Worm (Caenorhabditis elegans): ENCODE results near the gene alh-7.
A peak's percentile ranks its signal among the peaks of the same experiment; 100 is the strongest.

The alh-7 gene

ce11 chrII:13521977-13522404 lies 30.4 kb upstream of the alh-7 start (continued):
- no peak for TF ChIP-seq dmd-9 (GFP tag; IDR thresholded peaks at IDR 0.05)
- peak; percentile 73; the same call in 1 of the 2 replicates for TF ChIP-seq mdt-29 (GFP tag; IDR thresholded peaks at IDR 0.05)
- TF ChIP-seq unc-39 (tag; optimal IDR thresholded peaks at IDR 0.05): no peak
- TF ChIP-seq nhr-28 (tag; optimal IDR thresholded peaks at IDR 0.05): no peak
- no peak for TF ChIP-seq nhr-102 (tag; optimal IDR thresholded peaks at IDR 0.05)
- TF ChIP-seq lin-29 (GFP tag; IDR thresholded peaks at IDR 0.05): no peak
- TF ChIP-seq nhr-42 (GFP tag; IDR thresholded peaks at IDR 0.05): no peak; the same call in 1 of the 2 replicates
- TF ChIP-seq ZK546.5 (tag; optimal IDR thresholded peaks at IDR 0.05): no peak
- no peak for TF ChIP-seq mep-1 (tag; optimal IDR thresholded peaks at IDR 0.05)
- TF ChIP-seq Y75B8A.6 (GFP tag; IDR thresholded peaks at IDR 0.05): no peak
- no peak for TF ChIP-seq aly-2 (tag; optimal IDR thresholded peaks at IDR 0.05)
- peak; percentile 74 for TF ChIP-seq snpc-4 (tag; optimal IDR thresholded peaks at IDR 0.05)
- TF ChIP-seq nhr-6 (tag; optimal IDR thresholded peaks at IDR 0.05): no peak
- TF ChIP-seq F44E2.7 (GFP tag; IDR thresholded peaks at IDR 0.05): no peak
- TF ChIP-seq mxl-2 (GFP tag; conservative IDR thresholded peaks at IDR 0.05): no peak
- no peak for TF ChIP-seq F10B5.3 (tag; optimal IDR thresholded peaks at IDR 0.05)
- TF ChIP-seq rbr-2 (tag; optimal IDR thresholded peaks at IDR 0.05): no peak
- no peak for TF ChIP-seq dmd-6 (GFP tag; IDR thresholded peaks at IDR 0.05)
- no peak for TF ChIP-seq dmd-8 (GFP tag; IDR thresholded peaks at IDR 0.05)
- TF ChIP-seq mdl-1 (tag; optimal IDR thresholded peaks at IDR 0.05): no peak
- peak; percentile 56; the same call in 1 of the 2 replicates for TF ChIP-seq lim-7 (GFP tag; IDR thresholded peaks at IDR 0.05)
- no peak for TF ChIP-seq hlh-11 (tag; optimal IDR thresholded peaks at IDR 0.05)

ce11 chrII:13521179-13521616 lies 29.6 kb upstream of the alh-7 start:
- no peak for TF ChIP-seq F10B5.3 (tag; optimal IDR thresholded peaks at IDR 0.05)
- TF ChIP-seq hlh-11 (tag; optimal IDR thresholded peaks at IDR 0.05): peak; percentile 28
- peak; percentile 75 for TF ChIP-seq Y48G9A.11 (GFP tag; IDR thresholded peaks at IDR 0.05)
- TF ChIP-seq lin-13 (GFP tag; optimal IDR thresholded peaks at IDR 0.05): peak; percentile 55
- TF ChIP-seq daf-16 (GFP tag; optimal IDR thresholded peaks at IDR 0.05): peak in 1 of 2 experiments; percentile 0
- TF ChIP-seq daf-16 (tag; optimal IDR thresholded peaks at IDR 0.05): no peak
- peak; percentile 87 for TF ChIP-seq snpc-1.2 (GFP tag; IDR thresholded peaks at IDR 0.05)
- TF ChIP-seq mes-2 (tag; optimal IDR thresholded peaks at IDR 0.05; ENCODE audit: poor library complexity, severe bottlenecking): peak; percentile 36
- peak; percentile 25 for TF ChIP-seq spr-1 (tag; optimal IDR thresholded peaks at IDR 0.05)
- no peak for TF ChIP-seq D1046.2 (GFP tag; IDR thresholded peaks at IDR 0.05)
- no peak for TF ChIP-seq egl-27 (tag; optimal IDR thresholded peaks at IDR 0.05)
- TF ChIP-seq mdt-29 (GFP tag; IDR thresholded peaks at IDR 0.05): peak; percentile 87
- 0 out of 2 replicates have a peak, but pooled peaks have one; percentile 18 for TF ChIP-seq egl-43 (GFP tag; IDR thresholded peaks at IDR 0.05)
- TF ChIP-seq unc-130 (GFP tag; optimal IDR thresholded peaks at IDR 0.05): peak; percentile 78
- TF ChIP-seq Y105C5A.15 (GFP tag; IDR thresholded peaks at IDR 0.05): 0 out of 2 replicates have a peak, but pooled peaks have one; percentile 52
- TF ChIP-seq ctbp-1 (GFP tag; IDR thresholded peaks at IDR 0.05): peak; percentile 60; the same call in 1 of the 2 replicates
- peak; percentile 48; the same call in 1 of the 2 replicates for TF ChIP-seq pha-4 (GFP tag; IDR thresholded peaks at IDR 0.05)
- TF ChIP-seq pha-4 (tag; optimal IDR thresholded peaks at IDR 0.05): no peak
- TF ChIP-seq mxl-3 (GFP tag; optimal IDR thresholded peaks at IDR 0.05): no peak
- TF ChIP-seq vab-7 (GFP tag; IDR thresholded peaks at IDR 0.05): 0 out of 2 replicates have a peak, but pooled peaks have one; percentile 48
- peak; percentile 77 for TF ChIP-seq snpc-4 (tag; optimal IDR thresholded peaks at IDR 0.05)
- TF ChIP-seq dmd-8 (GFP tag; IDR thresholded peaks at IDR 0.05): peak; percentile 58; the same call in 1 of the 2 replicates
- TF ChIP-seq nhr-48 (tag; optimal IDR thresholded peaks at IDR 0.05): peak; percentile 14
- TF ChIP-seq aly-2 (tag; optimal IDR thresholded peaks at IDR 0.05): peak; percentile 12
- no peak for TF ChIP-seq madf-9 (GFP tag; conservative IDR thresholded peaks at IDR 0.05)
- TF ChIP-seq lim-7 (GFP tag; IDR thresholded peaks at IDR 0.05): 0 out of 2 replicates have a peak, but pooled peaks have one; percentile 37
- 0 out of 2 replicates have a peak, but pooled peaks have one; percentile 25 for TF ChIP-seq F26F4.8 (GFP tag; conservative IDR thresholded peaks at IDR 0.05)
- no peak for TF ChIP-seq set-16 (GFP tag; IDR thresholded peaks at IDR 0.05)
- TF ChIP-seq ama-1 (optimal IDR thresholded peaks at IDR 0.05): peak; percentile 70
- no peak for TF ChIP-seq unc-62 (GFP tag; optimal IDR thresholded peaks at IDR 0.05 in 1 of 2)
- TF ChIP-seq unc-62 (tag; optimal IDR thresholded peaks at IDR 0.05): no peak
- TF ChIP-seq pqm-1 (tag; optimal IDR thresholded peaks at IDR 0.05): no peak
- peak; percentile 72 for TF ChIP-seq lin-38 (GFP tag; IDR thresholded peaks at IDR 0.05)
- peak; percentile 50; the same call in 1 of the 2 replicates for TF ChIP-seq arid-1 (GFP tag; conservative IDR thresholded peaks at IDR 0.05)
- 0 out of 2 replicates have a peak, but pooled peaks have one; percentile 56 for TF ChIP-seq ceh-44 (GFP tag; IDR thresholded peaks at IDR 0.05)

Data from whole organism, L4 larva.